Worm (Caenorhabditis elegans) whole organism, late embryonic: ENCODE data around the gene col-38.

Source experiments
- C38D4.7 ChIP-seq: fragments of 200-800 bp; sonication (Bioruptor generic); optimal IDR thresholded peaks from 2 replicates; lab custom pipeline; 2018; ENCODE audit warnings: mild to moderate bottlenecking, missing genetic modification characterization, moderate library complexity, missing compliant biosample characterization
- F13H6.1 ChIP-seq: sonication (generic microtip); optimal IDR thresholded peaks from 2 replicates; lab custom pipeline; 2016; ENCODE audit warnings: missing genetic modification characterization, missing compliant biosample characterization
- K09A11.1 ChIP-seq: sonication (generic microtip); optimal IDR thresholded peaks from 2 replicates; lab custom pipeline; 2017; ENCODE audit warnings: antibody characterized with exemption, mild to moderate bottlenecking, missing genetic modification characterization, missing compliant biosample characterization; ENCODE audit not compliant: insufficient read depth
- ama-1 ChIP-seq: fragments of 150-350 bp; optimal IDR thresholded peaks from 2 replicates; lab custom pipeline; 2014
- ceh-30 ChIP-seq: fragments of 150-350 bp; optimal IDR thresholded peaks from 2 replicates; lab custom pipeline; 2014; ENCODE audit warnings: missing biosample characterization, missing genetic modification characterization
- elt-2 ChIP-seq: sonication (generic microtip); optimal IDR thresholded peaks from 2 replicates; lab custom pipeline; 2016; ENCODE audit warnings: missing genetic modification reagents, missing genetic modification characterization, missing compliant biosample characterization
- fkh-10 ChIP-seq: fragments of 150-350 bp; optimal IDR thresholded peaks from 2 replicates; lab custom pipeline; 2014; ENCODE audit warnings: missing biosample characterization, missing genetic modification reagents, missing genetic modification characterization
- nfya-1 ChIP-seq: sonication (generic microtip); optimal IDR thresholded peaks from 2 replicates; lab custom pipeline; 2017; ENCODE audit warnings: missing genetic modification characterization, mild to moderate bottlenecking, missing compliant biosample characterization, antibody characterized with exemption, moderate library complexity
- nhr-11 ChIP-seq: fragments of 150-350 bp; optimal IDR thresholded peaks from 2 replicates; lab custom pipeline; 2014; ENCODE audit warnings: missing biosample characterization, missing genetic modification characterization
- pha-4 ChIP-seq: fragments of 150-350 bp; optimal IDR thresholded peaks from 2 replicates; lab custom pipeline; 2018; ENCODE audit warnings: missing biosample characterization, missing genetic modification reagents, missing genetic modification characterization
- sox-4 ChIP-seq: sonication (generic microtip); optimal IDR thresholded peaks from 2 replicates; lab custom pipeline; 2017; ENCODE audit warnings: mild to moderate bottlenecking, missing genetic modification characterization, inconsistent platforms, missing compliant biosample characterization
- tbx-2 ChIP-seq: sonication (generic microtip); optimal IDR thresholded peaks from 2 replicates; lab custom pipeline; 2016; ENCODE audit warnings: missing genetic modification characterization, missing compliant biosample characterization
- unc-55 ChIP-seq: sonication (generic microtip); optimal IDR thresholded peaks from 2 replicates; lab custom pipeline; 2017; ENCODE audit warnings: missing biosample characterization, missing genetic modification reagents, missing genetic modification characterization

DNA sequence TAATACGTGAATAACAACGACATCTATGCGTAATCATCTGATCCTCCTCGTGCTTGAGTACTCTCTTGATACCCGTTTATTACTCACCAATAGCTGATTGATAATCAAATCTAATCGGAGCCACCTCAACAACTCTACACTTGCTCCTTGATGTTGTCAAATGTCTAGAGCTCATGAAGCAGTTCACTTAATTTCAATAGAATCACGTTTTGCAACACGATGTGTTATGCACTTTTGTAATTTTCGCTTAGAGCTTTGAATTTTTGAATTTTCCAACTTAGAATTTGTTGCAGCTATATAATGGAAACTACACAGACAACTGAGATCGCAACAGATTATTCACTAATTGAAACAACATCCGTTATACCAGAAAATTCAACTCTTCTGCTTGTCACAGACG, 43.6 kb upstream of the col-38 start, which contains the start of gene T22C8.1:
- no peak for TF ChIP-seq fkh-10 (GFP tag; lab: Kevin White, UChicago)
- no peak for TF ChIP-seq K09A11.1 (tag; lab: Kevin White, UChicago)
- TF ChIP-seq C38D4.7 (GFP tag; lab: Kevin White, UChicago), result no peak
- no peak for TF ChIP-seq ama-1 (lab: Kevin White, UChicago)
- TF ChIP-seq tbx-2 (tag; lab: Kevin White, UChicago), result no peak
- no peak for TF ChIP-seq F13H6.1 (tag; lab: Kevin White, UChicago)
- no peak for TF ChIP-seq elt-2
- no peak for TF ChIP-seq nfya-1 (tag; lab: Kevin White, UChicago)
- TF ChIP-seq sox-4 (tag; lab: Kevin White, UChicago), result no peak
- no peak for TF ChIP-seq unc-55 (GFP tag; lab: Kevin White, UChicago)
- no peak for TF ChIP-seq nhr-11 (tag; lab: Kevin White, UChicago)
- TF ChIP-seq pha-4 (tag; lab: Kevin White, UChicago), result no peak
- no peak for TF ChIP-seq ceh-30 (tag; lab: Kevin White, UChicago)
